Fruit fly (Drosophila melanogaster): ENCODE results near the gene KP78b.

DNA sequence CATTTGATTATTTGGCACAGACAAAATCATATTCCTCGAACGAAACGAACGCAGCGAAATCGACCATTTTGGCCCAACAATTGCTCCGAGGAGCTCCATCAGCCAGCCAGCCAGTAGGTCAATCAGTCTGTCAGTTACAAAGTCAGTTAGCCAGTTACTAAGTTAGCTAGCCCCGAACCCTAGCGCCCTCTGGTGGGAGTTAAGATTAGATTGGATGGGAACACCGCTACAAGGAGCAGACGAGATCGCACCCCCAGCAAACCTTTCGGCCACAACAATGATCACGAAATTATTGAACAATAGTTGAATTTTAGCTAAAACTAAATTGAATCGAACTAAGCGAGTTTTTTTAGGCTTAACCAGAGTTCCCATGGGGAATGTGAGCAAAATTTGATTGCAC, 41.0 kb upstream of the KP78b start:
- TF ChIP-seq Sin3A (optimal IDR thresholded peaks at IDR 0.05) (no peak), psq (optimal IDR thresholded peaks at IDR 0.05) (no peak), insv (optimal IDR thresholded peaks at IDR 0.05) (no peak), h (optimal IDR thresholded peaks at IDR 0.05) (no peak)

All from Kc167 (cell line).